Worm (Caenorhabditis elegans) whole organism, L3 larva: ENCODE results near the gene srd-46.

ENCODE experiments used
- R02D3.7 ChIP-seq: fragments of 150-350 bp; optimal IDR thresholded peaks from 2 replicates; lab custom pipeline; 2014; ENCODE audit warnings: missing biosample characterization, missing genetic modification characterization
- ama-1 ChIP-seq: fragments of 150-350 bp; optimal IDR thresholded peaks from 2 replicates; lab custom pipeline; 2018
- elt-2 ChIP-seq: sonication (generic microtip); optimal IDR thresholded peaks from 2 replicates; lab custom pipeline; 2016; ENCODE audit warnings: missing genetic modification reagents, mild to moderate bottlenecking, missing genetic modification characterization, missing compliant biosample characterization
- fos-1 ChIP-seq: fragments of 150-350 bp; optimal IDR thresholded peaks from 2 replicates; lab custom pipeline; 2014; ENCODE audit warnings: missing biosample characterization, missing genetic modification characterization
- mml-1 ChIP-seq: fragments of 150-350 bp; sonication (generic microtip); optimal IDR thresholded peaks from 3 replicates; lab custom pipeline; 2014; ENCODE audit warnings: missing biosample characterization, missing genetic modification characterization
- nhr-237 ChIP-seq: fragments of 150-350 bp; optimal IDR thresholded peaks from 2 replicates; lab custom pipeline; 2014; ENCODE audit warnings: missing biosample characterization, missing genetic modification characterization
- pqm-1 ChIP-seq: fragments of 150-350 bp; optimal IDR thresholded peaks from 2 replicates; lab custom pipeline; 2017; ENCODE audit warnings: missing biosample characterization, missing genetic modification characterization, inconsistent platforms
- unc-62 ChIP-seq: fragments of 150-350 bp; sonication (generic microtip); optimal IDR thresholded peaks from 4 replicates; lab custom pipeline; 2014; ENCODE audit warnings: missing biosample characterization, missing genetic modification reagents, missing genetic modification characterization

ce11 chrX:12346729-12347128 is 14.8 kb downstream of the srd-46 start, which contains the start of gene F42F12.11:
- TF ChIP-seq ama-1, result no peak
- no peak for TF ChIP-seq mml-1 (tag; lab: Kevin White, UChicago)
- TF ChIP-seq unc-62 (GFP tag; lab: Kevin White, UChicago), result no peak
- no peak for TF ChIP-seq pqm-1 (tag; lab: Kevin White, UChicago)
- TF ChIP-seq R02D3.7, result no peak
- TF ChIP-seq fos-1 (tag; lab: Kevin White, UChicago), result no peak
- no peak for TF ChIP-seq elt-2 (tag; lab: Kevin White, UChicago)
- no peak for TF ChIP-seq nhr-237 (tag; lab: Kevin White, UChicago)
